Fruit fly (Drosophila melanogaster) whole organism, embryonic: ENCODE data around the gene CG6628.

Source experiments
- Ada2b ChIP-seq: fragments of 200-800 bp; sonication (Bioruptor generic); IDR thresholded peaks from 2 replicates; pipeline ENCODE4 v1.3.6; 2022; ENCODE audit warnings: missing biosample characterization, missing genetic modification characterization
- BEAF-32 ChIP-seq: fragments of 200-800 bp; sonication (Bioruptor generic); optimal IDR thresholded peaks from 3 replicates; lab custom pipeline; 2017; ENCODE audit warnings: missing biosample characterization, missing genetic modification characterization, mild to moderate bottlenecking, moderate library complexity, missing genetic modification reagents
- Blimp-1 ChIP-seq: fragments of 200-800 bp; sonication (Bioruptor generic); optimal IDR thresholded peaks from 3 replicates; lab custom pipeline; 2018; ENCODE audit warnings: missing biosample characterization, missing genetic modification characterization, mild to moderate bottlenecking, moderate library complexity, missing genetic modification reagents
- CG10321 ChIP-seq: fragments of 200-800 bp; sonication (Bioruptor generic); IDR thresholded peaks from 2 replicates; pipeline ENCODE4 v1.3.6; 2022; ENCODE audit warnings: missing biosample characterization, missing genetic modification characterization
- CG13123 ChIP-seq: fragments of 200-800 bp; sonication (Bioruptor generic); optimal IDR thresholded peaks from 2 replicates; lab custom pipeline; 2016; ENCODE audit warnings: missing biosample characterization, missing genetic modification characterization
- CG13287 ChIP-seq: fragments of 200-800 bp; sonication (Bioruptor generic); IDR thresholded peaks from 2 replicates; pipeline ENCODE4 v1.3.6; 2022; ENCODE audit warnings: missing biosample characterization, missing genetic modification characterization; ENCODE audit not compliant: partially characterized antibody
- CG13775 ChIP-seq: fragments of 200-800 bp; sonication (Bioruptor generic); optimal IDR thresholded peaks from 3 replicates; lab custom pipeline; 2017; ENCODE audit warnings: missing biosample characterization, mild to moderate bottlenecking, missing genetic modification characterization
- CG18619 ChIP-seq: fragments of 200-800 bp; sonication (Bioruptor generic); optimal IDR thresholded peaks from 3 replicates; lab custom pipeline; 2017; ENCODE audit warnings: missing biosample characterization, mild to moderate bottlenecking, missing genetic modification characterization
- CG2712 ChIP-seq: fragments of 200-800 bp; optimal IDR thresholded peaks from 3 replicates; lab custom pipeline; 2019; ENCODE audit warnings: missing biosample characterization, mild to moderate bottlenecking, missing genetic modification characterization, moderate library complexity
- CG42726 ChIP-seq: fragments of 200-800 bp; sonication (Bioruptor generic); IDR thresholded peaks from 2 replicates; pipeline ENCODE4 v1.3.6; 2022; ENCODE audit warnings: missing biosample characterization, missing genetic modification characterization; ENCODE audit not compliant: partially characterized antibody
- CG4328 ChIP-seq: fragments of 200-800 bp; sonication (Bioruptor generic); optimal IDR thresholded peaks from 3 replicates; lab custom pipeline; 2017; ENCODE audit warnings: missing biosample characterization, missing genetic modification reagents, missing genetic modification characterization
- CG43689 ChIP-seq: fragments of 200-800 bp; sonication (Bioruptor generic); IDR thresholded peaks from 2 replicates; pipeline ENCODE4 v1.3.6; 2022; ENCODE audit warnings: missing biosample characterization, missing genetic modification characterization
- CG4730 ChIP-seq: fragments of 200-800 bp; sonication (Bioruptor generic); IDR thresholded peaks from 2 replicates; pipeline ENCODE4 v1.3.6; 2022; ENCODE audit warnings: missing biosample characterization, missing genetic modification characterization
- CG8281 ChIP-seq: fragments of 200-800 bp; sonication (Bioruptor generic); optimal IDR thresholded peaks from 2 replicates; lab custom pipeline; 2018; ENCODE audit warnings: missing biosample characterization, mild to moderate bottlenecking, missing genetic modification characterization, moderate library complexity
- CG8765 ChIP-seq: fragments of 200-800 bp; sonication (Bioruptor generic); IDR thresholded peaks from 2 replicates; pipeline ENCODE4 v1.3.6; 2022; ENCODE audit warnings: missing biosample characterization, missing genetic modification characterization
- CG9817 ChIP-seq: fragments of 200-800 bp; sonication (Bioruptor generic); optimal IDR thresholded peaks from 2 replicates; lab custom pipeline; 2018; ENCODE audit warnings: missing biosample characterization, mild to moderate bottlenecking, missing genetic modification characterization, moderate library complexity
- CHES-1-like ChIP-seq: fragments of 200-800 bp; sonication (Bioruptor generic); optimal IDR thresholded peaks from 2 replicates; lab custom pipeline; 2016; ENCODE audit warnings: missing biosample characterization, missing genetic modification characterization
- Deaf1 ChIP-seq: fragments of 200-800 bp; optimal IDR thresholded peaks from 3 replicates; lab custom pipeline; 2019; ENCODE audit warnings: missing biosample characterization, mild to moderate bottlenecking, missing genetic modification characterization, moderate library complexity
- Doc3 ChIP-seq: fragments of 200-800 bp; sonication (Bioruptor generic); IDR thresholded peaks from 3 replicates; pipeline ENCODE4 v1.3.6; 2022; ENCODE audit warnings: missing biosample characterization, missing genetic modification characterization; ENCODE audit not compliant: partially characterized antibody
- Eip74EF ChIP-seq, 2 experiments: fragments of 200-800 bp in 1 of 2; fragments of >200 bp in 1 of 2; sonication (Bioruptor generic) in 1 of 2; optimal IDR thresholded peaks; 2 replicates each; lab custom pipeline; 2017 to 2019; ENCODE audit warnings: missing biosample characterization in 2 of 2, missing genetic modification characterization in 2 of 2, mild to moderate bottlenecking in 1 of 2, moderate library complexity in 1 of 2
- Ets65A ChIP-seq: fragments of 200-800 bp; sonication (Bioruptor generic); peaks from one replicate; lab custom pipeline; 2016; ENCODE audit warnings: missing biosample characterization, missing genetic modification characterization
- Fer3 ChIP-seq: fragments of 200-800 bp; sonication (Bioruptor generic); optimal IDR thresholded peaks from 2 replicates; lab custom pipeline; 2018; ENCODE audit warnings: missing biosample characterization, mild to moderate bottlenecking, missing genetic modification characterization, moderate library complexity
- HLH4C ChIP-seq: fragments of 200-800 bp; sonication (Bioruptor generic); IDR thresholded peaks from 3 replicates; pipeline ENCODE4 v1.3.6; 2022; ENCODE audit warnings: missing biosample characterization, missing genetic modification characterization; ENCODE audit not compliant: partially characterized antibody
- Hr51 ChIP-seq, 2 experiments: fragments of 200-800 bp; sonication (Bioruptor generic); optimal IDR thresholded peaks; 2 replicates in 1 of 2; 3 replicates in 1 of 2; lab custom pipeline; 2016 to 2018; ENCODE audit warnings: missing biosample characterization in 2 of 2, missing genetic modification characterization in 2 of 2, mild to moderate bottlenecking in 1 of 2, moderate library complexity in 1 of 2
- Hr78 ChIP-seq, 2 experiments: fragments of 200-800 bp in 1 of 2; fragments of >200 bp in 1 of 2; sonication (Bioruptor generic) in 1 of 2; optimal IDR thresholded peaks; 2 replicates each; lab custom pipeline; 2017 to 2019; ENCODE audit warnings: missing biosample characterization in 2 of 2, missing genetic modification characterization in 2 of 2, mild to moderate bottlenecking in 1 of 2, moderate library complexity in 1 of 2
- Kr ChIP-seq: fragments of 200-800 bp; sonication (Bioruptor generic); optimal IDR thresholded peaks from 2 replicates; lab custom pipeline; 2017; ENCODE audit warnings: missing biosample characterization, mild to moderate bottlenecking, missing genetic modification characterization
- Nf-YA ChIP-seq: fragments of 200-800 bp; sonication (Bioruptor generic); IDR thresholded peaks from 2 replicates; pipeline ENCODE4 v1.3.6; 2022; ENCODE audit warnings: missing biosample characterization, missing genetic modification characterization
- Poxn ChIP-seq: fragments of 200-800 bp; sonication (Bioruptor generic); IDR thresholded peaks from 2 replicates; pipeline ENCODE4 v1.3.6; 2022; ENCODE audit warnings: missing biosample characterization, missing genetic modification characterization
- TFAM ChIP-seq: fragments of 200-800 bp; sonication (Bioruptor generic); optimal IDR thresholded peaks from 2 replicates; lab custom pipeline; 2017; ENCODE audit warnings: missing biosample characterization, missing genetic modification characterization, inconsistent platforms
- cg ChIP-seq: fragments of 200-800 bp; sonication (Bioruptor generic); optimal IDR thresholded peaks from 3 replicates; lab custom pipeline; 2019; ENCODE audit warnings: missing biosample characterization, mild to moderate bottlenecking, missing genetic modification characterization, moderate library complexity
- ewg ChIP-seq: fragments of 200-800 bp; sonication (Bioruptor generic); optimal IDR thresholded peaks from 3 replicates; lab custom pipeline; 2017; ENCODE audit warnings: mild to moderate bottlenecking, missing biosample characterization, missing genetic modification reagents, missing genetic modification characterization
- her ChIP-seq: fragments of 200-800 bp; sonication (Bioruptor generic); optimal IDR thresholded peaks from 2 replicates; lab custom pipeline; 2016; ENCODE audit warnings: missing biosample characterization, missing genetic modification characterization
- kni ChIP-seq: fragments of 200-800 bp; sonication (Bioruptor generic); optimal IDR thresholded peaks from 3 replicates; lab custom pipeline; 2017; ENCODE audit warnings: mild to moderate bottlenecking, missing biosample characterization, missing genetic modification reagents, missing genetic modification characterization
- lab ChIP-seq: fragments of 200-800 bp; sonication (Bioruptor generic); optimal IDR thresholded peaks from 3 replicates; lab custom pipeline; 2017; ENCODE audit warnings: missing biosample characterization, missing genetic modification characterization, mild to moderate bottlenecking, moderate library complexity, missing genetic modification reagents
- oc ChIP-seq: fragments of 200-800 bp; sonication (Bioruptor generic); optimal IDR thresholded peaks from 2 replicates; lab custom pipeline; 2018; ENCODE audit warnings: missing biosample characterization, mild to moderate bottlenecking, missing genetic modification characterization, moderate library complexity
- onecut ChIP-seq: fragments of 200-800 bp; sonication (Bioruptor generic); IDR thresholded peaks from 2 replicates; pipeline ENCODE4 v1.3.6; 2022; ENCODE audit warnings: missing biosample characterization, missing genetic modification characterization
- sd ChIP-seq: fragments of 200-800 bp; sonication (Bioruptor generic); optimal IDR thresholded peaks from 3 replicates; lab custom pipeline; 2018; ENCODE audit warnings: missing biosample characterization, mild to moderate bottlenecking, missing genetic modification characterization, moderate library complexity
- sisA ChIP-seq: fragments of 200-800 bp; sonication (Bioruptor generic); IDR thresholded peaks from 2 replicates; pipeline ENCODE4 v1.3.6; 2022; ENCODE audit warnings: missing biosample characterization, missing genetic modification characterization
- slbo ChIP-seq: fragments of 200-800 bp; sonication (Bioruptor generic); IDR thresholded peaks from 2 replicates; pipeline ENCODE4 v1.3.6; 2022; ENCODE audit warnings: missing biosample characterization, missing genetic modification characterization
- slou ChIP-seq: fragments of 200-800 bp; sonication (Bioruptor generic); optimal IDR thresholded peaks from 3 replicates; lab custom pipeline; 2016; ENCODE audit warnings: missing biosample characterization, missing genetic modification characterization
- tap ChIP-seq: fragments of 200-800 bp; optimal IDR thresholded peaks from 3 replicates; lab custom pipeline; 2019; ENCODE audit warnings: missing biosample characterization, mild to moderate bottlenecking, missing genetic modification characterization, moderate library complexity
- unpg ChIP-seq: fragments of 200-800 bp; sonication (Bioruptor generic); optimal IDR thresholded peaks from 3 replicates; lab custom pipeline; 2018; ENCODE audit warnings: missing biosample characterization, mild to moderate bottlenecking, missing genetic modification characterization, moderate library complexity
- vvl ChIP-seq: fragments of 200-800 bp; sonication (Bioruptor generic); IDR thresholded peaks from 2 replicates; pipeline ENCODE4 v1.3.6; 2022; ENCODE audit warnings: missing biosample characterization, missing genetic modification characterization

The CG6628 gene

DNA sequence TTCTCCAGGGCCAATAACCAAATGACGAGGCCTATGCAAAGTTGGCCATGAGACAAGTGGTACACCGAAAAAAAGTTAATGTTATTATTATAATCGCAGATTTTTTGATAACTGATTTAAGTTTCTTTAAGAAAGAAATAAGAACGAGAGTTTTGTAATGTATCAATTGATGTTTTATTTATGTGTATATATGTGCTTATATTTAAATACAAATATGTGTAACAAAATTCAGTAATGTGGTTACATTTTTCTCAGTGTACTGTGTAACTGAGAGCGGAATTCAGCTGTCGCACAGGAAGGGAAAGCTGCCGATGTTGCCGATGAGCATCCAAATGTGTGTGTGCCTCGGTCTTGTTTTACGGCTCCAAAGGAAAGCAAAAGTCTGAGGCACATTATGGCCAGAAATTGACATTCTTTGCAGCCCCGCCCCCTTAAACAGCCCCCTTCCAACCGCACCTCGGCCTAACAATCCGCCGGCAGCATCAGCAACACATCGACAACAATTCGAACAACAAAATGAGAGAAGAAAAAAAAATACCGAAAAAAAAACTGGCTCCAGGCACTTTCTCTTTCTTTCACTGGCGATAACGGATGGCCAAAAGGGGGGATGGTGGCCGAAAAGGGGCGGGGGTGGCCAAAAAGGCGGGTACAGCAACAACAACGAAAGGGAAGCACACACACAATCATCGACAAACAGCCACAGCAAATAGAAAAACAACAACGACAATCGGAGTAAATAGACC, 39.6 kb upstream of the CG6628 start (continued):
- peak in 1 of 2 experiments; percentile 81 for TF ChIP-seq Eip74EF (GFP tag; optimal IDR thresholded peaks at IDR 0.05; lab: Kevin White, UChicago)
- TF ChIP-seq Kr (GFP tag; lab: Kevin White, UChicago), result no peak
- TF ChIP-seq HLH4C (GFP tag; lab: Robert Waterston, UW), result no peak
- peak; percentile 19; the same call in 1 of the 2 replicates for TF ChIP-seq Ada2b (GFP tag; lab: Robert Waterston, UW)
- no peak; the same call in 1 of the 2 replicates for TF ChIP-seq Nf-YA

DNA sequence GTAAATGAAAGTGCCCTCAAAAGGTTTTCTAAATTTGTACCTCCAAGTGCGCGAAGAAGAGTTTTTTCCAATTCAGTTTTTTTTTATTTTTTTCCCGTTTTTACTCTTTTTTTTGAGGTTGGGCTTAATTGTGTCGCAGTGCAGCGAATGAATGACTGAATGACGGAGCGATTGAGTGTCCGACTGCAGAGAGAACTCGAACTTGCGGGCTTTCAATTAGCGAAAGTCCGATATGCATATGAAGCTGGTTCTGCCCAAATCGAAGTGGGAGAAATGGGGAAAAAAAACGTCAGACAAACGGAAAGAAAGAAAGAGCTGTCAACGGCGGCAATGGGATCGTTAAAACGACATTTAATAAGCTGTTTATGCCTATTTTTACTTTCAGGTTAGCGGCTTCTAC, 39.0 kb upstream of the CG6628 start:
- TF ChIP-seq CG8765 (no peak), Ets65A (GFP tag; lab: Kevin White, UChicago) (peak; percentile 7), CG8281 (tag; lab: Kevin White, UChicago) (peak; percentile 80), Blimp-1 (peak; percentile 63), kni (GFP tag; lab: Kevin White, UChicago) (peak; percentile 52)

DNA sequence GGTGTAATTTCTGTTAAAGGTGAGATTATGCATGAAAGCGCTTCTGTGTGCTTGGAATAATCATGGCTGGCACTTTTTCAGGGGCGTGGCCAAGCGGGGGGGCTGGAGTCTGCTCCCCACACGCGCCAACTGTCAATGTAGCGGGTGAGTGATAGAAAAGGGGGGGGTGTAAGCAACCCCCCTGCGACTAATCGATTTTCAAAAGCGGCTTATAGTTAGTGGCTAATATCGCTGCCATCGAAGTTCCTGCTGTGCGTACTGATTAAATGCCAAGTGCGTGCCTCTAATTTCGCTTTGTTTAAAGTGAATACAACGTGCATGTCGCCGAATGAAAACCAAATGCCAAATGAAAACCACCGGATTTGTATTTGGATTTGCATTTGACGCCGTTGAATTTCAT, 37.8 kb upstream of the CG6628 start:
- TF ChIP-seq tap (tag; lab: Kevin White, UChicago) (no peak), sisA (GFP tag; lab: Robert Waterston, UW) (no peak), slbo (GFP tag; lab: Robert Waterston, UW) (no peak), oc (tag; lab: Kevin White, UChicago) (no peak), slou (GFP tag; lab: Kevin White, UChicago) (no peak), vvl (GFP tag; lab: Robert Waterston, UW) (peak; percentile 60; the same call in 1 of the 2 replicates), TFAM (GFP tag; lab: Kevin White, UChicago) (no peak), kni (GFP tag; lab: Kevin White, UChicago) (peak; percentile 85), CG13775 (GFP tag; lab: Kevin White, UChicago) (no peak), sd (tag; lab: Kevin White, UChicago) (peak; percentile 9), Doc3 (GFP tag; lab: Robert Waterston, UW) (no peak), Poxn (GFP tag; lab: Robert Waterston, UW) (no peak), cg (GFP tag; lab: Kevin White, UChicago) (no peak), Ets65A (GFP tag; lab: Kevin White, UChicago) (peak; percentile 9), onecut (peak; percentile 38; the same call in 1 of the 2 replicates)

DNA sequence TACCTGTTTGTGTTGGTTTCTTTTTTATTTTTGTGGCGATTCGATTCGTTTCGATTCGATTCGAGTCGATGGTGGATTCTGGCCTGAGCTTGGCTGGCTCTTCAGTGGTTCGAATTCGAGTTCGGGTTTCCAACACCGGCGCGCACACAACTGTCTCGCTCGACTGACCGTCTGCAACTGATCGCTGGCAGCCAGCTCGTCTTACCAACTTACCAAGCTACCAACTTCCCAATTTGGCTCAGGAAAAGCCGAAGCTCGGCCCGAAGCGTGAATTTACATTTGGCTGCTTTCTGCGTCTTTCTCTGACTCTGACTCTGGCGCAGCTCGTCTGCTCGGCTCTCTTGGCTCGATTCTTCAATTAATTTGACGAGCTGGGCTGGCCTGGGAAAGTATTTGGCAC, 34.8 kb upstream of the CG6628 start, which contains the start of gene ect:
Gene ect (minus strand): TSS at position 183 of the 400 bp plus-strand sequence.
- 0 out of 2 replicates have a peak, but pooled peaks have one; percentile 26 for TF ChIP-seq CG4730 (GFP tag; lab: Robert Waterston, UW)
- no peak for TF ChIP-seq CG10321
- no peak for TF ChIP-seq CG43689 (GFP tag; lab: Robert Waterston, UW)
- TF ChIP-seq lab (GFP tag; lab: Kevin White, UChicago), result peak; percentile 11
- TF ChIP-seq CG13123 (GFP tag; lab: Kevin White, UChicago), result no peak
- TF ChIP-seq CG13287 (GFP tag; lab: Robert Waterston, UW), result no peak
- no peak for TF ChIP-seq Hr78 (GFP tag; optimal IDR thresholded peaks at IDR 0.05; lab: Kevin White, UChicago)
- TF ChIP-seq unpg (GFP tag; lab: Kevin White, UChicago), result no peak
- no peak for TF ChIP-seq CG2712
- no peak for TF ChIP-seq CG4328
- TF ChIP-seq Fer3 (tag; lab: Kevin White, UChicago), result no peak
- TF ChIP-seq CHES-1-like (GFP tag; lab: Kevin White, UChicago), result no peak
- TF ChIP-seq CG42726 (GFP tag; lab: Robert Waterston, UW), result no peak
- TF ChIP-seq CG18619, result no peak
- TF ChIP-seq vvl (GFP tag; lab: Robert Waterston, UW), result peak; percentile 67
- TF ChIP-seq her (GFP tag; lab: Kevin White, UChicago), result no peak
- TF ChIP-seq CG9817 (tag; lab: Kevin White, UChicago), result no peak
- no peak for TF ChIP-seq Hr51 (GFP tag; optimal IDR thresholded peaks at IDR 0.05; lab: Kevin White, UChicago)
- TF ChIP-seq ewg, result no peak
- TF ChIP-seq BEAF-32, result no peak
- TF ChIP-seq Deaf1 (tag; lab: Kevin White, UChicago), result peak; percentile 91
- no peak for TF ChIP-seq Nf-YA
